Worm (Caenorhabditis elegans) whole organism, early embryonic: ENCODE measurements around the gene Y72A10A.1.

Experiments
- F13C5.2 ChIP-seq: sonication (generic microtip); optimal IDR thresholded peaks from 2 replicates; lab custom pipeline; 2017; ENCODE audit warnings: mild to moderate bottlenecking, missing genetic modification characterization, inconsistent platforms, missing compliant biosample characterization
- ama-1 ChIP-seq: fragments of 150-350 bp; optimal IDR thresholded peaks from 2 replicates; lab custom pipeline; 2014
- hmbx-1 ChIP-seq: sonication (generic microtip); optimal IDR thresholded peaks from 2 replicates; lab custom pipeline; 2016; ENCODE audit warnings: mild to moderate bottlenecking, missing genetic modification characterization, missing compliant biosample characterization
- hmg-4 ChIP-seq: fragments of 200-800 bp; sonication (Bioruptor generic); optimal IDR thresholded peaks from 2 replicates; lab custom pipeline; 2018; ENCODE audit warnings: mild to moderate bottlenecking, missing genetic modification characterization, missing compliant biosample characterization
- tbx-37 ChIP-seq: fragments of 200-800 bp; sonication (Bioruptor generic); conservative IDR thresholded peaks from 2 replicates; pipeline ENCODE4 v1.3.6; 2022; ENCODE audit warnings: missing genetic modification reagents, missing genetic modification characterization, missing compliant biosample characterization

ce11 chrX:6159562-6159961 lies 21.4 kb upstream of the Y72A10A.1 start:
- TF ChIP-seq ama-1 (lab: Kevin White, UChicago) (no peak), hmbx-1 (tag; lab: Kevin White, UChicago) (no peak), tbx-37 (GFP tag; lab: Robert Waterston, UW) (no peak), F13C5.2 (tag; lab: Kevin White, UChicago) (no peak), hmg-4 (no peak)
